Fruit fly (Drosophila melanogaster) whole organism, embryonic: Measurements from ENCODE around the gene Sfp35C.

Experiments
- Aef1 ChIP-seq: fragments of 200-800 bp; sonication (Bioruptor generic); IDR thresholded peaks from 3 replicates; pipeline ENCODE4 v1.3.6; 2022; ENCODE audit warnings: missing biosample characterization, missing genetic modification characterization
- Blimp-1 ChIP-seq: fragments of 200-800 bp; sonication (Bioruptor generic); optimal IDR thresholded peaks from 3 replicates; lab custom pipeline; 2018; ENCODE audit warnings: missing biosample characterization, missing genetic modification characterization, mild to moderate bottlenecking, moderate library complexity, missing genetic modification reagents
- Bteb2 ChIP-seq: fragments of 200-800 bp; sonication (Bioruptor generic); optimal IDR thresholded peaks from 2 replicates; lab custom pipeline; 2016; ENCODE audit warnings: missing biosample characterization, missing genetic modification characterization
- CG10543 ChIP-seq: fragments of 200-800 bp; sonication (Bioruptor generic); optimal IDR thresholded peaks from 3 replicates; lab custom pipeline; 2017; ENCODE audit warnings: missing biosample characterization, mild to moderate bottlenecking, missing genetic modification characterization, moderate library complexity
- CG10654 ChIP-seq: fragments of 200-800 bp; sonication (Bioruptor generic); optimal IDR thresholded peaks from 2 replicates; lab custom pipeline; 2016; ENCODE audit warnings: missing biosample characterization, missing genetic modification characterization
- CG14710 ChIP-seq: fragments of 200-800 bp; sonication (Bioruptor generic); optimal IDR thresholded peaks from 3 replicates; lab custom pipeline; 2019; ENCODE audit warnings: missing biosample characterization, mild to moderate bottlenecking, missing genetic modification characterization, moderate library complexity
- CG16863 ChIP-seq: fragments of 200-800 bp; sonication (Bioruptor generic); optimal IDR thresholded peaks from 3 replicates; lab custom pipeline; 2016; ENCODE audit warnings: missing biosample characterization, missing genetic modification characterization
- CG17802 ChIP-seq: fragments of 200-800 bp; sonication (Bioruptor generic); optimal IDR thresholded peaks from 2 replicates; lab custom pipeline; 2018; ENCODE audit warnings: missing biosample characterization, mild to moderate bottlenecking, missing genetic modification characterization, moderate library complexity
- CG18599 ChIP-seq: fragments of 200-800 bp; sonication (Bioruptor generic); optimal IDR thresholded peaks from 3 replicates; lab custom pipeline; 2017; ENCODE audit warnings: missing biosample characterization, missing genetic modification characterization, mild to moderate bottlenecking, moderate library complexity, missing genetic modification reagents
- CG18619 ChIP-seq: fragments of 200-800 bp; sonication (Bioruptor generic); optimal IDR thresholded peaks from 3 replicates; lab custom pipeline; 2017; ENCODE audit warnings: missing biosample characterization, mild to moderate bottlenecking, missing genetic modification characterization
- CG2129 ChIP-seq: fragments of 200-800 bp; sonication (Bioruptor generic); IDR thresholded peaks from 2 replicates; pipeline ENCODE4 v1.3.6; 2022; ENCODE audit warnings: missing biosample characterization, missing genetic modification characterization; ENCODE audit not compliant: partially characterized antibody
- CG2202 ChIP-seq: fragments of 200-800 bp; sonication (Bioruptor generic); optimal IDR thresholded peaks from 2 replicates; lab custom pipeline; 2018; ENCODE audit warnings: missing biosample characterization, mild to moderate bottlenecking, missing genetic modification characterization
- CG30403 ChIP-seq: fragments of 200-800 bp; sonication (Bioruptor generic); optimal IDR thresholded peaks from 3 replicates; lab custom pipeline; 2016; ENCODE audit warnings: missing biosample characterization, missing genetic modification characterization
- CG30431 ChIP-seq: fragments of 200-800 bp; sonication (Bioruptor generic); optimal IDR thresholded peaks from 2 replicates; lab custom pipeline; 2017; ENCODE audit warnings: missing biosample characterization, missing genetic modification characterization
- CG34376 ChIP-seq: fragments of 200-800 bp; sonication (Bioruptor generic); optimal IDR thresholded peaks from 2 replicates; lab custom pipeline; 2018; ENCODE audit warnings: missing biosample characterization, mild to moderate bottlenecking, missing genetic modification characterization
- CG3995 ChIP-seq: fragments of 200-800 bp; sonication (Bioruptor generic); optimal IDR thresholded peaks from 3 replicates; lab custom pipeline; 2016; ENCODE audit warnings: missing biosample characterization, missing genetic modification characterization
- CG4424 ChIP-seq: fragments of 200-800 bp; sonication (Bioruptor generic); optimal IDR thresholded peaks from 3 replicates; lab custom pipeline; 2016; ENCODE audit warnings: missing biosample characterization, missing genetic modification characterization
- CG4707 ChIP-seq: fragments of 200-800 bp; sonication (Bioruptor generic); optimal IDR thresholded peaks from 2 replicates; lab custom pipeline; 2018; ENCODE audit warnings: missing biosample characterization, mild to moderate bottlenecking, missing genetic modification characterization, moderate library complexity
- CG5953 ChIP-seq: fragments of 200-800 bp; sonication (Bioruptor generic); IDR thresholded peaks from 2 replicates; pipeline ENCODE4 v1.3.6; 2022; ENCODE audit warnings: missing biosample characterization, missing genetic modification characterization
- CG9609 ChIP-seq: fragments of 200-800 bp; sonication (Bioruptor generic); optimal IDR thresholded peaks from 3 replicates; lab custom pipeline; 2016; ENCODE audit warnings: missing biosample characterization, missing genetic modification characterization
- CkIIα-i1 ChIP-seq: fragments of 200-800 bp; sonication (Bioruptor generic); IDR thresholded peaks from 2 replicates; pipeline ENCODE4 v1.3.6; 2022; ENCODE audit warnings: missing biosample characterization, missing genetic modification characterization
- CoRest ChIP-seq: fragments of 200-800 bp; sonication (Bioruptor generic); optimal IDR thresholded peaks from 3 replicates; lab custom pipeline; 2018; ENCODE audit warnings: missing biosample characterization, mild to moderate bottlenecking, missing genetic modification characterization, moderate library complexity
- Dp ChIP-seq: fragments of 200-800 bp; sonication (Bioruptor generic); optimal IDR thresholded peaks from 2 replicates; lab custom pipeline; 2018; ENCODE audit warnings: missing biosample characterization, mild to moderate bottlenecking, missing genetic modification characterization, moderate library complexity
- H2.0 ChIP-seq: fragments of 200-800 bp; sonication (Bioruptor generic); IDR thresholded peaks from 2 replicates; pipeline ENCODE4 v1.3.6; 2022; ENCODE audit warnings: missing biosample characterization, missing genetic modification characterization
- Hey ChIP-seq: fragments of 200-800 bp; sonication (Bioruptor generic); optimal IDR thresholded peaks from 3 replicates; lab custom pipeline; 2018; ENCODE audit warnings: missing biosample characterization, mild to moderate bottlenecking, missing genetic modification characterization
- Hr39 ChIP-seq: fragments of >200 bp; optimal IDR thresholded peaks from 2 replicates; lab custom pipeline; 2017
- Hr78 ChIP-seq, 2 experiments: fragments of 200-800 bp in 1 of 2; fragments of >200 bp in 1 of 2; sonication (Bioruptor generic) in 1 of 2; optimal IDR thresholded peaks; 2 replicates each; lab custom pipeline; 2017 to 2019; ENCODE audit warnings: missing biosample characterization in 2 of 2, missing genetic modification characterization in 2 of 2, mild to moderate bottlenecking in 1 of 2, moderate library complexity in 1 of 2
- Nf-YA ChIP-seq: fragments of 200-800 bp; sonication (Bioruptor generic); IDR thresholded peaks from 2 replicates; pipeline ENCODE4 v1.3.6; 2022; ENCODE audit warnings: missing biosample characterization, missing genetic modification characterization
- Stat92E ChIP-seq, 3 experiments: fragments of >200 bp in 2 of 3; fragments of 200-800 bp in 1 of 3; sonication (Bioruptor generic) in 1 of 3; optimal IDR thresholded peaks; 2 replicates each; lab custom pipeline; 2017 to 2019; ENCODE audit warnings: missing biosample characterization in 3 of 3, missing genetic modification characterization in 3 of 3, mild to moderate bottlenecking in 1 of 3, moderate library complexity in 1 of 3
- Tbp ChIP-seq: fragments of >200 bp; optimal IDR thresholded peaks from 2 replicates; lab custom pipeline; 2018; ENCODE audit warnings: missing biosample characterization, missing genetic modification characterization
- Usf ChIP-seq: fragments of 200-800 bp; sonication (Bioruptor generic); optimal IDR thresholded peaks from 2 replicates; lab custom pipeline; 2017; ENCODE audit warnings: missing genotype, missing biosample characterization, missing genetic modification characterization
- bab2 ChIP-seq: fragments of 200-800 bp; sonication (Bioruptor generic); optimal IDR thresholded peaks from 2 replicates; lab custom pipeline; 2016; ENCODE audit warnings: missing biosample characterization, missing genetic modification characterization
- bbx ChIP-seq: fragments of 200-800 bp; sonication (Bioruptor generic); IDR thresholded peaks from 2 replicates; pipeline ENCODE4 v1.3.6; 2022; ENCODE audit warnings: missing biosample characterization, missing genetic modification characterization; ENCODE audit not compliant: partially characterized antibody
- dpn ChIP-seq, 2 experiments: fragments of 200-800 bp; sonication (Bioruptor generic); optimal IDR thresholded peaks; 3 replicates each; lab custom pipeline; 2016; ENCODE audit warnings: missing biosample characterization in 2 of 2, missing genetic modification characterization in 2 of 2
- gcm ChIP-seq: fragments of 200-800 bp; sonication (Bioruptor generic); optimal IDR thresholded peaks from 2 replicates; lab custom pipeline; 2019; ENCODE audit warnings: missing biosample characterization, mild to moderate bottlenecking, missing genetic modification characterization, moderate library complexity
- gro ChIP-seq: fragments of 200-800 bp; sonication (Bioruptor generic); optimal IDR thresholded peaks from 2 replicates; lab custom pipeline; 2016; ENCODE audit warnings: missing biosample characterization, missing genetic modification characterization
- gsb-n ChIP-seq: fragments of 200-800 bp; sonication (Bioruptor generic); optimal IDR thresholded peaks from 3 replicates; lab custom pipeline; 2018; ENCODE audit warnings: missing biosample characterization, mild to moderate bottlenecking, missing genetic modification characterization
- gt ChIP-seq: fragments of 200-800 bp; sonication (Bioruptor generic); IDR thresholded peaks from 2 replicates; pipeline ENCODE4 v1.3.6; 2022; ENCODE audit warnings: missing biosample characterization, missing genetic modification characterization
- hbn ChIP-seq: fragments of 200-800 bp; sonication (Bioruptor generic); IDR thresholded peaks from 2 replicates; pipeline ENCODE4 v1.3.6; 2022; ENCODE audit warnings: missing biosample characterization, missing genetic modification characterization; ENCODE audit not compliant: partially characterized antibody
- lov ChIP-seq, 2 experiments: fragments of 200-800 bp in 1 of 2; fragments of >200 bp in 1 of 2; sonication (Bioruptor generic) in 1 of 2; IDR thresholded peaks in 1 of 2; optimal IDR thresholded peaks in 1 of 2; 2 replicates in 1 of 2; 3 replicates in 1 of 2; pipeline versions ENCODE4 v1.3.6 to Lab custom; 2017 to 2022; ENCODE audit warnings: missing biosample characterization in 1 of 2, missing genetic modification characterization in 1 of 2
- onecut ChIP-seq: fragments of 200-800 bp; sonication (Bioruptor generic); IDR thresholded peaks from 2 replicates; pipeline ENCODE4 v1.3.6; 2022; ENCODE audit warnings: missing biosample characterization, missing genetic modification characterization
- pros ChIP-seq: fragments of 200-800 bp; sonication (Bioruptor generic); optimal IDR thresholded peaks from 3 replicates; lab custom pipeline; 2019; ENCODE audit warnings: missing biosample characterization, mild to moderate bottlenecking, missing genetic modification characterization, moderate library complexity
- ro ChIP-seq: fragments of 200-800 bp; sonication (Bioruptor generic); IDR thresholded peaks from 2 replicates; pipeline ENCODE4 v1.3.6; 2022; ENCODE audit warnings: missing biosample characterization, missing genetic modification characterization
- sens ChIP-seq: fragments of 200-800 bp; sonication (Bioruptor generic); peaks from one replicate; lab custom pipeline; 2016; ENCODE audit warnings: missing biosample characterization, missing genetic modification characterization
- slp2 ChIP-seq: fragments of 200-800 bp; sonication (Bioruptor generic); optimal IDR thresholded peaks from 2 replicates; lab custom pipeline; 2016; ENCODE audit warnings: missing biosample characterization, missing genetic modification characterization
- twi ChIP-seq: fragments of 200-800 bp; optimal IDR thresholded peaks from 2 replicates; lab custom pipeline; 2019; ENCODE audit warnings: missing biosample characterization, mild to moderate bottlenecking, missing genetic modification characterization, moderate library complexity
- tx ChIP-seq: fragments of 200-800 bp; sonication (Bioruptor generic); optimal IDR thresholded peaks from 2 replicates; lab custom pipeline; 2016; ENCODE audit warnings: missing biosample characterization, missing genetic modification characterization
- wek ChIP-seq: fragments of 200-800 bp; sonication (Bioruptor generic); optimal IDR thresholded peaks from 3 replicates; lab custom pipeline; 2018; ENCODE audit warnings: missing biosample characterization, mild to moderate bottlenecking, missing genetic modification characterization, moderate library complexity

Sfp35C gene

dm6 chr2L:15248163-15249005 lies 46.5 kb upstream of the Sfp35C start, which contains the start of gene dao (continued):
- peak; percentile 99 for TF ChIP-seq onecut (GFP tag; lab: Robert Waterston, UW)
- TF ChIP-seq Tbp (GFP tag; lab: Kevin White, UChicago): no peak
- TF ChIP-seq pros (GFP tag; lab: Kevin White, UChicago): no peak
- peak; percentile 36; the same call in 1 of the 2 replicates for TF ChIP-seq H2.0 (GFP tag; lab: Robert Waterston, UW)
- no peak for TF ChIP-seq CkIIα-i1 (GFP tag; lab: Robert Waterston, UW)
- TF ChIP-seq CG10654 (GFP tag; lab: Kevin White, UChicago): peak; percentile 17
- peak; percentile 49 for TF ChIP-seq CG4424 (GFP tag; lab: Kevin White, UChicago)
- peak; percentile 15 for TF ChIP-seq CG9609 (GFP tag; lab: Kevin White, UChicago)
- TF ChIP-seq Dp: peak; percentile 86
- TF ChIP-seq CG17802 (tag; lab: Kevin White, UChicago): no peak
- TF ChIP-seq CG2129 (GFP tag; lab: Robert Waterston, UW): peak; percentile 49
- TF ChIP-seq bab2: peak; percentile 44
- TF ChIP-seq CG4707 (GFP tag; lab: Kevin White, UChicago): no peak
- TF ChIP-seq twi (tag; lab: Kevin White, UChicago): no peak
- TF ChIP-seq CG5953 (GFP tag; lab: Robert Waterston, UW): no peak
- no peak for TF ChIP-seq Hey (tag; lab: Kevin White, UChicago)
- TF ChIP-seq tx (GFP tag; lab: Kevin White, UChicago): no peak
- TF ChIP-seq Bteb2 (GFP tag; lab: Kevin White, UChicago): no peak
- TF ChIP-seq Nf-YA: peak; percentile 22; the same call in 1 of the 2 replicates
- no peak for TF ChIP-seq Stat92E (GFP tag; optimal IDR thresholded peaks at IDR 0.05; lab: Kevin White, UChicago)
- TF ChIP-seq CG34376 (GFP tag; lab: Kevin White, UChicago): no peak
- TF ChIP-seq gcm: no peak
- TF ChIP-seq gro (GFP tag; lab: Kevin White, UChicago): no peak
- no peak for TF ChIP-seq Hr39
- TF ChIP-seq Blimp-1 (GFP tag; lab: Kevin White, UChicago): peak; percentile 35
- no peak for TF ChIP-seq CG30431 (GFP tag; lab: Kevin White, UChicago)
- peak; percentile 65 for TF ChIP-seq Aef1
- peak; percentile 19 for TF ChIP-seq CG18619 (GFP tag; lab: Kevin White, UChicago)
- no peak for TF ChIP-seq CG16863
- TF ChIP-seq gsb-n (tag; lab: Kevin White, UChicago): no peak
- no peak for TF ChIP-seq gt (GFP tag; lab: Robert Waterston, UW)
- TF ChIP-seq wek (GFP tag; lab: Kevin White, UChicago): no peak
- TF ChIP-seq dpn (GFP tag; optimal IDR thresholded peaks at IDR 0.05; lab: Kevin White, UChicago): peak; percentile 27 to 61
- TF ChIP-seq CG2202: no peak
- peak; percentile 29; the same call in 1 of the 2 replicates for TF ChIP-seq ro
- TF ChIP-seq CG10543: no peak
- no peak for TF ChIP-seq slp2 (GFP tag; lab: Kevin White, UChicago)
- TF ChIP-seq Hr78 (GFP tag; optimal IDR thresholded peaks at IDR 0.05; lab: Kevin White, UChicago): no peak
- TF ChIP-seq CG30403: peak; percentile 77
- no peak for TF ChIP-seq CG3995 (GFP tag; lab: Kevin White, UChicago)
- peak; percentile 84 for TF ChIP-seq sens (GFP tag; lab: Kevin White, UChicago)
- peak; percentile 51 for TF ChIP-seq CG14710
- TF ChIP-seq Usf (GFP tag; lab: Kevin White, UChicago): no peak
- peak; percentile 76 for TF ChIP-seq CoRest (tag; lab: Kevin White, UChicago)
- TF ChIP-seq hbn: peak; percentile 70
- peak; percentile 54 for TF ChIP-seq CG18599 (GFP tag; lab: Kevin White, UChicago)
- no peak for TF ChIP-seq lov (optimal IDR thresholded peaks at IDR 0.05; lab: Kevin White, UChicago)
- no peak for TF ChIP-seq lov (GFP tag; IDR thresholded peaks at IDR 0.05; lab: Robert Waterston, UW)
- peak; percentile 78 for TF ChIP-seq bbx (GFP tag; lab: Robert Waterston, UW)
